Worm (Caenorhabditis elegans): ENCODE data around the gene F36H9.2.

DNA sequence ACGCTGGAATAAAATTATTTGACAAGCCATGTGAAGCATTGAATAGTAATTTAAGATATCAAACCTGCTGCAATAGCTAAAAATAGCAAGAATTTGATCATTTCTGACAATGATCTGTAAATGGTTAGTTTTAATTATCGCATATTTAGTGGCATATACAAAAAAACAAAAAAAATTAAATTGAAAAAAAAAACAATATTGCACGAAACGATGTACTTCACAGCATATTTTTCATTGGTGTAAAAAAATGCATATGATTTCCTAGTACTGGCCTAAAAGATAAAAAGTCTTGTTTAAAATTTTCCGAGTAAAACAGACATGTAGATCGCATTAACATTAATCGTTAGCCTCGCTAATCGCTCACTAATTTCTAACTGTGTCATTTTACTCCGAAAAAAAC is 39.2 kb upstream of the F36H9.2 start, which contains the start of gene ZK697.8:
- TF ChIP-seq lsy-2 (tag; optimal IDR thresholded peaks at IDR 0.05): no peak
- no peak for TF ChIP-seq ceh-82 (tag; optimal IDR thresholded peaks at IDR 0.05)
- TF ChIP-seq unc-39 (tag; optimal IDR thresholded peaks at IDR 0.05): no peak
- no peak for TF ChIP-seq blmp-1 (tag; optimal IDR thresholded peaks at IDR 0.05; ENCODE audit: insufficient read depth)
- TF ChIP-seq snpc-4 (tag; optimal IDR thresholded peaks at IDR 0.05): no peak
